Fruit fly (Drosophila melanogaster) Kc167 (cell line): ENCODE results near the gene CG42831.

Experiments used
- Myc ChIP-seq: fragments of >200 bp; optimal IDR thresholded peaks from 2 replicates; lab custom pipeline; 2017; ENCODE audit warnings: missing external identifiers
- Sin3A ChIP-seq: fragments of >200 bp; optimal IDR thresholded peaks from 2 replicates; lab custom pipeline; 2018; ENCODE audit warnings: missing external identifiers
- h ChIP-seq: fragments of >200 bp; optimal IDR thresholded peaks from 3 replicates; lab custom pipeline; 2018; ENCODE audit warnings: missing external identifiers
- insv ChIP-seq: fragments of >200 bp; optimal IDR thresholded peaks from 3 replicates; lab custom pipeline; 2018; ENCODE audit warnings: missing external identifiers
- psq ChIP-seq: fragments of >200 bp; optimal IDR thresholded peaks from 2 replicates; lab custom pipeline; 2017; ENCODE audit warnings: missing external identifiers
- ttk ChIP-seq: sonication (Bioruptor generic); optimal IDR thresholded peaks from 2 replicates; lab custom pipeline; 2017; ENCODE audit warnings: missing external identifiers

Gene CG42831

DNA sequence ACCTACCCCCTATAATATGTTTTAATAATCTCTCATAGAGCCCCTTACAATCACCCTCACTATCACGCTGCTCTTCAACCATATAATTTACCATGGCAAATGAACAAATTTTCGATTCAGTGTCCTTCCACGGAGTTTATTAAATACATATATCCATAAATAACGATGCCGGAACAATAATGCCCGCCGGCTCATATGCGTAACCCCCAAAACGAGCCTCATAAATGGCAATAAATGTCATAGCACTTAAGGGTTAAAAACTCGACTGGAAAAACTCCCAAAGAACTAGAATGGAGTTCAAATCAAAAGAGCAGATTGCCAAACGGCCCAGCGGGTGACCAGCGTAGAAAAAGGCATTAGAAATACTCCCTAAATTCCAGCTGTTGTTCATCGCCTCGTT, 26.2 kb downstream of the CG42831 start:
- TF ChIP-seq psq (lab: Kevin White, UChicago) = no peak
- TF ChIP-seq h (lab: Kevin White, UChicago) = no peak
- no peak for TF ChIP-seq Myc
- TF ChIP-seq insv (lab: Kevin White, UChicago) = no peak
- no peak for TF ChIP-seq Sin3A (lab: Kevin White, UChicago)
- no peak for TF ChIP-seq ttk (lab: Kevin White, UChicago)

DNA sequence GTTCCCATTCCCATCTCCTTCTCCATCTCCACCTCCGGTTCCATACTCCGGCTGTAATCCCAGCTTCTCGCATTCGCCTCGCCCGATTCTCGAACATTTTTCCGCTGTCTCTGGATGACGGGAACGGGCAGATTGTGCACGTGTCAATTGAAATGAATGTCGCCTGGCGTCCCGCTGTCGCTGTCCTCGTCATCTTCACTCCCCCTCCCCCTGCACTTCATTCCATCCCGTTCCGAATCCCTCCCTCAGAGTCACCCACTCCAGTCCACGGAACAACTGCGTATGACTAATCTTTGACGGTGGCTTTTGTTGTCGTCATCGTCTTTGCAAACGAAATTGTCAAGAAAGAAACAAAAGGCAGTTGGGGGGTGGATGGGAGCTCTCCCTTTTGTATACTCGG, 27.3 kb downstream of the CG42831 start:
- TF ChIP-seq ttk (lab: Kevin White, UChicago) (no peak), Myc (no peak), insv (lab: Kevin White, UChicago) (no peak), psq (lab: Kevin White, UChicago) (no peak), Sin3A (lab: Kevin White, UChicago) (no peak), h (lab: Kevin White, UChicago) (no peak)

DNA sequence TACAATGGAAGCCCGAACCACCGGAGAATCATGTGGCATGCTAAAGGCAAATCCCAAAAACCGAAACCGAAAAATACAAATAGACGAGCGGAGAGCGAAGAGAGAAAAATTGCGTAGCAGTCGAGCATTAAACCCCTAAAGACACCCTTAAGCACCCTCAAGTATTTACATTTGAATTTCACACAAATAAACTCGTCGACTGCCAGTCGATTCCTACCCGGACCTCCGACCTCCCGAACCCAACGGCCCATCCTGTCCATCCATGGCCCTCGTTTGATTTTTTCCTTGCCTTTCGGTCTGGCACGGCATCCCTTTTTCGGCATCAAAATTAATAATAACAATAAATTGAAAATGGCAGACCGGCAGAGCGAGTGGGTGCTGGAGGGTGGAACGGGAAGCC, 28.2 kb downstream of the CG42831 start:
- TF ChIP-seq h (lab: Kevin White, UChicago) (no peak), ttk (lab: Kevin White, UChicago) (no peak), psq (lab: Kevin White, UChicago) (no peak), insv (lab: Kevin White, UChicago) (no peak), Myc (no peak), Sin3A (lab: Kevin White, UChicago) (no peak)

DNA sequence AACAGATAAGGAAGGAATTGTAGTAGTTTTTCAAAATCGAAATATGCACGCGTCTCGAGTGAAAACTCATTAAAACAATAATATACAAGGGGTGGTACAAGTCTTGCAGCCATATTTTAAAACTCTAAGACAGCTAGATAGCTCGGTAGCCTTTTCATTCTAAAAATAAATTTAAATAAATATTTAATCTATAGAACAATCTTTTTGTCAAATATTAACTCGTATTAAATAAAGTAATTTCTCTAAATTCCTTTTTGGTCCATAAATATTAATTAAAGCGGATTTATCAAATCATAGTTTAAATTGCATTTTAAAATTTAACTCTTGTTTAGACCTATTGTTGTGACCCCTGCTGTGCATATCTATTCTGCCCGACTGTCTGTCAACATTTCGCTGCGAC, 28.7 kb downstream of the CG42831 start:
- no peak for TF ChIP-seq h (lab: Kevin White, UChicago)
- TF ChIP-seq Sin3A (lab: Kevin White, UChicago) = no peak
- TF ChIP-seq Myc = no peak
- no peak for TF ChIP-seq ttk (lab: Kevin White, UChicago)

DNA sequence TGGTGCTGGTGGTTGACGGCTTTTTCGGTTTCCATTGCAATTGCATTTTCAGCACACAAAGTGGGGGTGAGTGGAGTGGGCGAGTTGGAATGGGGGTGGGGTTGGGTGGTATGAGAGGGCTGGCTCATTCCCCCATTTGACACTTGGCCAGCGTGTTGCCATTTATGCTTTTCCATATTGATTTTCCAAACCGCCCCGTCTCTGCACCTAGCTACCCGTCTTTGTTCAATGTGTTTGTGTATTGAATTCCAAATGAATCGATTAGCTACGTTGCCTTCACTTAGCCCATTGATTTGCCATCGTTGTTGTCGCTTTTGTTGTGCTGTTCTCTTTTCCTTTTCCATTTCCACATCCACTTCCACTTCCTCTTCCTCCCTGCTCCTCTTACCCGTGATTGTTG, 29.1 kb downstream of the CG42831 start:
- TF ChIP-seq Sin3A (lab: Kevin White, UChicago) = no peak
- TF ChIP-seq ttk (lab: Kevin White, UChicago) = no peak
- no peak for TF ChIP-seq insv (lab: Kevin White, UChicago)
- TF ChIP-seq h (lab: Kevin White, UChicago) = no peak
- no peak for TF ChIP-seq psq (lab: Kevin White, UChicago)
- TF ChIP-seq Myc = no peak

DNA sequence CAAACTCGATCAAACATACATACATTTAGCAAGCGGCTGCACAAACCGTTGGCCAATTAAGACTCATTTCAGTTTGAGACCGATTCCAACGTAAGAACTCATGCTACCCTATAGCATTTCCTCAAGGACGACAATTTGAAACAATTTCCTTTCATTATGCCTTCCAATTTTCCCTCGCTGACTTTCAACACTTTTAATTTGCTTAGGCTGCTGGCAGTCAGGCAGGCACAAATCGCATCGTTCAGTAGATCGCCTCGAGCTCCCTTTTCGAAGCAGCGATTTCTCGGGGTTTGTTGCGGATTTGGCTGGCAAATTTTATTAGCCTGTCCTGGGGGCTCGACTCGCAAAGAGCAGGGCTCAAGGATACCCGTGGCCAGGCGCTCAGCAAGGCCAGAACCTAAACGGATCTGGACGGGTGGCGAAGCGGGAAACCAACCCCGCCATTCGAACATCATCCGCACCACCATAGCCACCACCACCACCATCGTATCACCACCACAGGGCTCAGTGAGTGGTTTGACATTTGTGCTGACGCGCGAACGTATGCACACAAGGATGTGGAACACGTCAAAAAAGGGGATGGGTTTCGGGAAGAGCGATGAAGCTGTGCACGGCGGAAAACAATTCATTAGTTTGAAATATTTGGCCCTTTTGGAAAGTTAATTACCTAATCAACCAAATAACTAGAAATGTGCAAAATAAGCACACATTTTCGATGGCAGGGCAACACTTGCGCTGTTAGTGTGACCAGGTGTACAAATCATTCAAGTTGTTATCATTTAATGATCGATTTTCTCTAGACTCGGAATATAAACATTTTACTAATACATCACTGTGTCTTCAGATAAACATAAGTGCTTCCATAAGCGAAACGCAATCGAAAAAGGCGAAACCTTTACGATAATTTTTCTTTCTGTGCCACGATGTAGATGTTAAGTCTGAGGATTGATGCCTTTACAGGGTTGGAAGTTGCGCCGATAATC, 30.2 kb downstream of the CG42831 start:
- TF ChIP-seq Myc = no peak
- TF ChIP-seq h (lab: Kevin White, UChicago) = no peak
- no peak for TF ChIP-seq insv (lab: Kevin White, UChicago)
- no peak for TF ChIP-seq Sin3A (lab: Kevin White, UChicago)
- TF ChIP-seq ttk (lab: Kevin White, UChicago) = no peak
- TF ChIP-seq psq (lab: Kevin White, UChicago) = no peak

DNA sequence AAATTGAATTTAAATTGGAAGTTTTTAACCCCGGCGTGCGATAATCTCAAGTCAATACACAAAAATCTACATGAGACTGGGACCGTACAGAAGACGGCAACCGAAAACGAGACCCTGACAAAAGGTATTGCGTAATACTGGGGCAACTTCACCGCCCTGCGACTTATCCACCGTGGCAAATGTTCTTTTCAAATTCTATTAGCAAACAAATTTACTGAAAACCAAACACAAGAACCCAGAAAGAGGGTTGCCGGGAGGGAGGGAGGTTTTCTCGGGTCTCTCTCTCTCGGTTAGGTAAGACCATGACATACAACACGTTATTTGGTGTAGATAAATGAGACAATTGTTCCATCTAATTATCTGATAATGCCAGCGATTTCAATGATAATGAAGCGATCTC, 31.1 kb downstream of the CG42831 start:
- TF ChIP-seq insv (lab: Kevin White, UChicago) = no peak
- TF ChIP-seq Myc = no peak
- TF ChIP-seq psq (lab: Kevin White, UChicago) = no peak
- TF ChIP-seq ttk (lab: Kevin White, UChicago) = no peak
- TF ChIP-seq h (lab: Kevin White, UChicago) = no peak
- TF ChIP-seq Sin3A (lab: Kevin White, UChicago) = no peak

DNA sequence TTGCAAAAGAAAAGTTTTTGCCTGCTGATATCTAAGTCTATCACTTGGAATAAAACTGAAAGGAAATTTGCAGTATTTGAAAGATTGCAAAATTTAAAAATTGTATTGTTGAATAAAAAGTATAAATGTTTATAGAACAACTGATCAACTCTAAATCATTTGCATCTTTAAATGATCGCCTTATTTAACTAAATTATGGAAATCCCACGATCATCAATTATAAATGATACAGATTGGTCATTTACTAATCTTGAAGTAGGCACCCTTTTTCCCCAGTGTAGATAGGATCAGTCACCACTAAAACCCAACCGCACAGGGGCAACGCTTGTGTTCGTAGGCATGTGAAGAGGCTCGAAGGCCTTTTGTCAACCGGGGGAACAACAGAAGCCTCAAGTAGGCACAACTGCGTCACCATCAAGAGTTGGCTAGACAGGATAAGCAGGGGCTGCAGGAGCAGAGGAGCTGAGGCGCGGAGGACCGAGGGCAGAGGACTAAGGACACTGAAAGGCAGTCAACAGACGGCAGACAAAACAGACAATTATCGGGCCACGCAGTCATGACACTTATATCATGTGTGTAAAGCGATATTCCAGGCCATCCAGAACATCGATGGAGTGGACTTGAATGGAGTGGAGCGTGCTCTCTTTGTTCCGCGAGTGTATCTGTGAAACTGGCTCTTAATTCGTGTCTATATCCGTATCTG, 33.3 kb downstream of the CG42831 start:
- TF ChIP-seq insv (lab: Kevin White, UChicago) (no peak), h (lab: Kevin White, UChicago) (no peak), Sin3A (lab: Kevin White, UChicago) (no peak), Myc (no peak), ttk (lab: Kevin White, UChicago) (no peak), psq (lab: Kevin White, UChicago) (no peak)

DNA sequence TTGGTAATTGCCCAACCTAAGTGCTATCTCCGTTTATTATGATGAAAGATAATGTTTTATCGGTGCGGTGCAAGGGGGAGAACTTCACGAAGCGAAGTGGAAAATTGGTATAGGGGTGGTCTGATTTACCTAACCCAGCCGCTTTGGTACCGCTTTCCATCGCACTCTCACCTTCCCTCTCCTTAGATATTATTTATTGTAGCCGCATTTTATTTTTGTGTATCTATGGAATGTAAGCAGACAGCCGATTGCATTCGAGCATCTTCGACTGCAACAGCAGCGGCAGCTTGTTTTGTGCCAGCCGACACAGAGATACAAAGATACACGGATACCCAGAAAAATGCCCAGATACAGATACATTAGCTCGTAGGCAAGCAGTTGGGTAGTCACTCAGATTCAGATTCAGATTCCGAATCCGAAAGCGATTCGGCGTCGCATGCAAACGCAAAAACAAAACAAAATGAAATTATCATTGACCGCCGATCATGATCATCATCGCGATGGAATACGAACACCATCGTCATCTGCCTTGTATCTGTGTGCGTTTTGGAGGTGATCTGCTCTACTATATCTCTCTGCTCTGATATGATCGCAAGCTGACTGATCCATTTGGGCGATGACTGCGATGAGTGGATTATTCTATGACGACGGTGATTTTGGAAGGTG, 34.2 kb downstream of the CG42831 start:
- TF ChIP-seq Myc (no peak), h (lab: Kevin White, UChicago) (no peak), ttk (lab: Kevin White, UChicago) (no peak), psq (lab: Kevin White, UChicago) (no peak), Sin3A (lab: Kevin White, UChicago) (no peak)

DNA sequence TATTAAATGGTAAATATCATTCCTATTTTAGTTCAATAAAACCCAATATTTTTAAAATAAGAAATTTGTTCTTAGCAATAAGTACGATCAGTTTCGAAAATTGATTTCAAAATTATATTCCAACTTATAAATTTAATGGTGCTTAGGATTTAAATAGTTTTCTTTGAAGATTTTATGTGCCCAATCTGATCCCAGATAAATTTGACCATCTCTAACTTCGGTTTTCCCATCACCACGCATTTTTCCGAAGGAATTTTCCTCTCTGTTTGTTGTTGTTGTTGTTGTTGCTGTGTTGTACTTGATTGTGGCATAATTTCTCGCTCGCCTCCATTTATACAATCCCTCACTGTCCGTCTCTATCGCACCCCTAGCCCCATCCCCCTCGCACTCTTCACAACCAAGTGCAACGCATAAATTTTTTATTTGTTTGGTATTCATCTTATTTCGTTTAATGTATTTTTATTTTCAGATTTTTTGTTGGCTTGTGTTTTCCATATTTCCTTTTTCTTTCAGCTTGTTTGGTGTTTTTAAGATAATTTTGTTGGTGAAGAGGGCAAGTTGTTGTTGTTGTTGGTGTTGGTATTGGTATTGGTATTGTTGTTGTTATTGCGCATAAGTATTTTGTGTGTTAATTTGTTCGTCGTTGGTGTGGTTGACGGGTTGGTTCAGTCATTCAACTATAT, 35.1 kb downstream of the CG42831 start:
- TF ChIP-seq ttk (lab: Kevin White, UChicago) (no peak), psq (lab: Kevin White, UChicago) (no peak), Sin3A (lab: Kevin White, UChicago) (no peak)
